Fruit fly (Drosophila melanogaster): ENCODE results near the gene CG17294.

CG17294 gene

DNA sequence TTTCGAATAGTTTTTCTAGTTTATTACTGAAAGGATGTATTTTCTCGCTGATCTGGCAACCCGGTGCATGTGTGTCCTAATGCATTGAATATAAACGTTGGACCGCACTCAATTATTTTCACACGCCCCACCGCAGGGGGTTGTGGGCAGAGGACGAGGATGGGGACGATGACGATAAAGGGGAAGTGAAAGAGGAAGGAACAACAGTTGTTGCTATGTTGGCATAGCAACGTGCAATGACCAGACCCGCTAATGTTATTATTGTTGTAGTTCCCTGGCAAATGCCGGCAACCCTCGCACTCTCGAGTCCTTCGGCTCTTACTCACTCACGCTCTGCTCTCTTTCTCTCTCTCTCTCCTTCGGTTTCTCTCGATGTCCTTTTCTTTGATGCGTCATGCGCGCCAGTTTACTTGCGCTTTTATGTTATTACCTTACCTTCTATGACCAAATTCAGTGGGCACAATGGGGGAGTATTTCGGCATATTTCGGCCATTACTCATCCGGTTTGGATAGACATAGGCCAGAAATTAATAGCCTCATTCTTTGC lies 47.9 kb downstream of the CG17294 start (continued):
- TF ChIP-seq sr (GFP tag; IDR thresholded peaks at IDR 0.05) (no peak), CG3407 (GFP tag; optimal IDR thresholded peaks at IDR 0.05) (no peak), Dll (GFP tag; IDR thresholded peaks at IDR 0.05; ENCODE audit: partially characterized antibody) (no peak), tap (tag; optimal IDR thresholded peaks at IDR 0.05) (no peak), ssp (GFP tag; IDR thresholded peaks at IDR 0.05) (no peak), CG13287 (GFP tag; IDR thresholded peaks at IDR 0.05; ENCODE audit: partially characterized antibody) (no peak), CG15514 (GFP tag; optimal IDR thresholded peaks at IDR 0.05) (no peak), CG13424 (tag; optimal IDR thresholded peaks at IDR 0.05) (no peak), ftz-f1 (GFP tag; optimal IDR thresholded peaks at IDR 0.05) (no peak), pita (GFP tag; optimal IDR thresholded peaks at IDR 0.05) (no peak), crol (GFP tag; IDR thresholded peaks at IDR 0.05) (peak; percentile 56), CG17829 (tag; optimal IDR thresholded peaks at IDR 0.05) (no peak), Hr3 (GFP tag; optimal IDR thresholded peaks at IDR 0.05) (no peak), CG12769 (tag; optimal IDR thresholded peaks at IDR 0.05) (no peak), eyg (GFP tag; optimal IDR thresholded peaks at IDR 0.05) (no peak), seq (GFP tag; IDR thresholded peaks at IDR 0.05) (peak; percentile 14; the same call in 1 of the 2 replicates), CG18011 (GFP tag; optimal IDR thresholded peaks at IDR 0.05) (no peak), Ets97D (GFP tag; optimal IDR thresholded peaks at IDR 0.05) (no peak), BEAF-32 (GFP tag; optimal IDR thresholded peaks at IDR 0.05) (no peak), CG4707 (GFP tag; optimal IDR thresholded peaks at IDR 0.05) (no peak), toy (GFP tag; IDR thresholded peaks at IDR 0.05) (no peak), mld (GFP tag; IDR thresholded peaks at IDR 0.05; ENCODE audit: partially characterized antibody) (no peak), Doc2 (GFP tag; IDR thresholded peaks at IDR 0.05) (no peak), slbo (GFP tag; IDR thresholded peaks at IDR 0.05) (no peak), zen2 (GFP tag; IDR thresholded peaks at IDR 0.05; ENCODE audit: partially characterized antibody) (peak; percentile 11; the same call in 1 of the 3 replicates), Lpt (GFP tag; optimal IDR thresholded peaks at IDR 0.05) (no peak), CG13123 (GFP tag; optimal IDR thresholded peaks at IDR 0.05) (no peak), CG13296 (GFP tag; optimal IDR thresholded peaks at IDR 0.05) (no peak), vnd (GFP tag; IDR thresholded peaks at IDR 0.05; ENCODE audit: partially characterized antibody) (no peak), run (tag; optimal IDR thresholded peaks at IDR 0.05) (no peak), ab (GFP tag; optimal IDR thresholded peaks at IDR 0.05) (no peak), D (optimal IDR thresholded peaks at IDR 0.05) (peak; percentile 19), D (GFP tag; optimal IDR thresholded peaks at IDR 0.05) (no peak), CG15011 (GFP tag; optimal IDR thresholded peaks at IDR 0.05) (no peak), CG6683 (GFP tag; optimal IDR thresholded peaks at IDR 0.05) (no peak), CG8388 (GFP tag; optimal IDR thresholded peaks at IDR 0.05) (no peak), Vsx1 (GFP tag; optimal IDR thresholded peaks at IDR 0.05) (no peak), Rx (GFP tag; IDR thresholded peaks at IDR 0.05) (no peak), sd (tag; optimal IDR thresholded peaks at IDR 0.05) (peak; percentile 39), CkIIα-i1 (GFP tag; IDR thresholded peaks at IDR 0.05) (no peak), CG14667 (GFP tag; IDR thresholded peaks at IDR 0.05) (no peak), stwl (tag; optimal IDR thresholded peaks at IDR 0.05) (no peak), CG3838 (GFP tag; optimal IDR thresholded peaks at IDR 0.05) (no peak), so (GFP tag; IDR thresholded peaks at IDR 0.05) (no peak), lov (optimal IDR thresholded peaks at IDR 0.05) (no peak), lov (GFP tag; IDR thresholded peaks at IDR 0.05) (no peak), Ets65A (GFP tag) (no peak), luna (GFP tag; optimal IDR thresholded peaks at IDR 0.05) (no peak), CG30020 (tag; optimal IDR thresholded peaks at IDR 0.05) (no peak), CG3281 (GFP tag; optimal IDR thresholded peaks at IDR 0.05) (no peak), CG13894 (tag; optimal IDR thresholded peaks at IDR 0.05) (peak; percentile 87), zfh1 (GFP tag; IDR thresholded peaks at IDR 0.05) (no peak)
